Worm (Caenorhabditis elegans): ENCODE measurements around the gene K02C4.3.
A peak's percentile ranks its signal among the peaks of the same experiment; 100 is the strongest.

K02C4.3 gene

ce11 chrII:8071801-8072544 is 14.7 kb downstream of the K02C4.3 start (continued):
- peak; percentile 91 for TF ChIP-seq sma-9 (GFP tag; optimal IDR thresholded peaks at IDR 0.05)
- no peak for TF ChIP-seq sma-9 (tag; optimal IDR thresholded peaks at IDR 0.05)
- no peak for TF ChIP-seq alr-1 (tag; optimal IDR thresholded peaks at IDR 0.05)
- peak; percentile 39 for TF ChIP-seq blmp-1 (tag; optimal IDR thresholded peaks at IDR 0.05; ENCODE audit: insufficient read depth)
- TF ChIP-seq nhr-11 (tag; optimal IDR thresholded peaks at IDR 0.05), result no peak
- peak; percentile 38 for TF ChIP-seq snpc-4 (tag; optimal IDR thresholded peaks at IDR 0.05)
- no peak for TF ChIP-seq nhr-77 (tag; optimal IDR thresholded peaks at IDR 0.05)
- TF ChIP-seq sem-4 (tag; optimal IDR thresholded peaks at IDR 0.05), result no peak
- TF ChIP-seq skn-1 (tag; optimal IDR thresholded peaks at IDR 0.05), result no peak
- TF ChIP-seq unc-55 (GFP tag; optimal IDR thresholded peaks at IDR 0.05), result peak; percentile 45
- TF ChIP-seq nhr-6 (tag; optimal IDR thresholded peaks at IDR 0.05), result peak; percentile 45

- TF ChIP-seq ztf-1 (GFP tag; conservative IDR thresholded peaks at IDR 0.05), result no peak
- TF ChIP-seq lin-13 (GFP tag; optimal IDR thresholded peaks at IDR 0.05), result no peak
- TF ChIP-seq peb-1 (tag; optimal IDR thresholded peaks at IDR 0.05), result no peak
- peak; percentile 36 for TF ChIP-seq fos-1 (tag; optimal IDR thresholded peaks at IDR 0.05)
- TF ChIP-seq R02D3.7 (tag; optimal IDR thresholded peaks at IDR 0.05), result no peak
- TF ChIP-seq ceh-82 (tag; optimal IDR thresholded peaks at IDR 0.05), result no peak
- no peak for TF ChIP-seq F13H6.1 (tag; optimal IDR thresholded peaks at IDR 0.05)
- TF ChIP-seq ztf-11 (tag; optimal IDR thresholded peaks at IDR 0.05), result no peak
- TF ChIP-seq ztf-4 (tag; optimal IDR thresholded peaks at IDR 0.05), result no peak
- TF ChIP-seq nhr-23 (tag; optimal IDR thresholded peaks at IDR 0.05), result no peak
- TF ChIP-seq zag-1 (tag; optimal IDR thresholded peaks at IDR 0.05), result no peak
- TF ChIP-seq ZK546.5 (tag; optimal IDR thresholded peaks at IDR 0.05), result no peak
- TF ChIP-seq sma-3 (GFP tag; optimal IDR thresholded peaks at IDR 0.05), result peak; percentile 46
- no peak for TF ChIP-seq dmd-4 (tag; optimal IDR thresholded peaks at IDR 0.05)
- TF ChIP-seq mab-5 (tag; optimal IDR thresholded peaks at IDR 0.05), result no peak
- no peak for TF ChIP-seq unc-62 (GFP tag; optimal IDR thresholded peaks at IDR 0.05)
- TF ChIP-seq blmp-1 (tag; optimal IDR thresholded peaks at IDR 0.05; ENCODE audit: insufficient read depth), result peak; percentile 52
- TF ChIP-seq nhr-10 (tag; optimal IDR thresholded peaks at IDR 0.05), result no peak
- peak; percentile 33 for TF ChIP-seq crh-2 (tag; optimal IDR thresholded peaks at IDR 0.05)
- TF ChIP-seq nhr-11 (tag; optimal IDR thresholded peaks at IDR 0.05), result no peak
- TF ChIP-seq nhr-77 (tag; optimal IDR thresholded peaks at IDR 0.05), result no peak
- no peak for TF ChIP-seq nhr-25 (tag; optimal IDR thresholded peaks at IDR 0.05)
- peak; percentile 53 for TF ChIP-seq sma-9 (GFP tag; optimal IDR thresholded peaks at IDR 0.05)
- no peak for TF ChIP-seq sma-9 (tag; optimal IDR thresholded peaks at IDR 0.05)
- TF ChIP-seq nhr-21 (tag; optimal IDR thresholded peaks at IDR 0.05), result peak; percentile 30
Observed at ce11 chrII:8071012-8071625, 15.5 kb downstream of the K02C4.3 start.

- no peak for TF ChIP-seq nhr-77 (tag; optimal IDR thresholded peaks at IDR 0.05)
- no peak for TF ChIP-seq R02D3.7 (tag; optimal IDR thresholded peaks at IDR 0.05)
- no peak for TF ChIP-seq lin-39 (tag; optimal IDR thresholded peaks at IDR 0.05)
- no peak for TF ChIP-seq skn-1 (tag; optimal IDR thresholded peaks at IDR 0.05)
- no peak for TF ChIP-seq nhr-129 (tag; optimal IDR thresholded peaks at IDR 0.05)
- TF ChIP-seq sma-3 (GFP tag; optimal IDR thresholded peaks at IDR 0.05), result no peak
- TF ChIP-seq nhr-23 (tag; optimal IDR thresholded peaks at IDR 0.05), result no peak
- no peak for TF ChIP-seq unc-55 (GFP tag; optimal IDR thresholded peaks at IDR 0.05)
- TF ChIP-seq sem-4 (tag; optimal IDR thresholded peaks at IDR 0.05), result no peak
- TF ChIP-seq elt-1 (tag; optimal IDR thresholded peaks at IDR 0.05), result no peak
- TF ChIP-seq Y55F3AM.14 (GFP tag; optimal IDR thresholded peaks at IDR 0.05), result no peak
- TF ChIP-seq alr-1 (tag; optimal IDR thresholded peaks at IDR 0.05), result no peak
- no peak for TF ChIP-seq nhr-21 (tag; optimal IDR thresholded peaks at IDR 0.05)
- TF ChIP-seq elt-3 (tag; optimal IDR thresholded peaks at IDR 0.05), result no peak
- no peak for TF ChIP-seq mbf-1 (tag; optimal IDR thresholded peaks at IDR 0.05)
- TF ChIP-seq zag-1 (tag; optimal IDR thresholded peaks at IDR 0.05), result no peak
- TF ChIP-seq egl-27 (tag; optimal IDR thresholded peaks at IDR 0.05), result no peak
- TF ChIP-seq lsy-2 (tag; optimal IDR thresholded peaks at IDR 0.05), result no peak
- no peak for TF ChIP-seq aly-2 (tag; optimal IDR thresholded peaks at IDR 0.05)
Observed at ce11 chrII:8065985-8066384, 20.7 kb downstream of the K02C4.3 start, which contains the start of gene pdha-1. pdha-1 (plus strand) TSS chrII:8066285.
